Worm (Caenorhabditis elegans) whole organism, L1 larva: Measurements from ENCODE around the gene C14A4.6.

Experiments
- mdl-1 ChIP-seq, 2 experiments: fragments of 150-350 bp; optimal IDR thresholded peaks; 2 replicates each; lab custom pipeline; 2014 to 2017; ENCODE audit warnings: missing biosample characterization in 2 of 2, missing genetic modification characterization in 2 of 2, inconsistent platforms in 1 of 2
- ztf-4 ChIP-seq: fragments of 150-350 bp; optimal IDR thresholded peaks from 2 replicates; lab custom pipeline; 2014; ENCODE audit warnings: missing biosample characterization, missing genetic modification characterization

- TF ChIP-seq ztf-4 (tag; lab: Kevin White, UChicago) (no peak), mdl-1 (tag; optimal IDR thresholded peaks at IDR 0.05; lab: Kevin White, UChicago) (no peak)
Measured at ce11 chrII:10566458-10566857, 28.1 kb downstream of the C14A4.6 start.
